Worm (Caenorhabditis elegans) whole organism, L4 larva: ENCODE measurements around the gene W03B1.9.
"Not testable (repeated sequence)": the region's sequence is repeated elsewhere in the genome, so short reads cannot be mapped to it uniquely, and the experiment has no call there.

ENCODE experiments used
- D1046.2 ChIP-seq: fragments of 200-800 bp; sonication (Bioruptor generic); IDR thresholded peaks from 2 replicates; pipeline ENCODE4 v1.3.6; 2022; ENCODE audit warnings: missing genetic modification characterization, missing compliant biosample characterization
- F44E2.7 ChIP-seq: fragments of 200-800 bp; sonication (Bioruptor generic); IDR thresholded peaks from 2 replicates; pipeline ENCODE4 v2.1.2; 2022; ENCODE audit warnings: missing genetic modification characterization, missing compliant biosample characterization
- T26A8.4 ChIP-seq: fragments of 200-800 bp; sonication (Bioruptor generic); IDR thresholded peaks from 2 replicates; pipeline ENCODE4 v1.3.6; 2022; ENCODE audit warnings: missing genetic modification characterization, missing compliant biosample characterization
- aha-1 ChIP-seq: fragments of 150-350 bp; peaks from one replicate; lab custom pipeline; 2014; ENCODE audit warnings: missing biosample characterization, missing genetic modification characterization
- ama-1 ChIP-seq: fragments of 150-350 bp; optimal IDR thresholded peaks from 2 replicates; lab custom pipeline; 2014; ENCODE audit warnings: inconsistent platforms, mixed read lengths
- attf-4 ChIP-seq: sonication (generic microtip); optimal IDR thresholded peaks from 3 replicates; lab custom pipeline; 2017; ENCODE audit warnings: missing biosample characterization, missing genetic modification characterization
- ceh-28 ChIP-seq: fragments of 150-350 bp; optimal IDR thresholded peaks from 2 replicates; lab custom pipeline; 2014; ENCODE audit warnings: missing biosample characterization, missing genetic modification reagents, missing genetic modification characterization
- ceh-62 ChIP-seq: sonication (generic microtip); optimal IDR thresholded peaks from 2 replicates; lab custom pipeline; 2017; ENCODE audit warnings: missing biosample characterization, missing genetic modification characterization
- ces-1 ChIP-seq: fragments of 150-350 bp; sonication (generic microtip); optimal IDR thresholded peaks from 4 replicates; lab custom pipeline; 2014; ENCODE audit warnings: missing biosample characterization, missing genetic modification reagents, missing genetic modification characterization
- duxl-1 ChIP-seq: sonication (generic microtip); optimal IDR thresholded peaks from 2 replicates; lab custom pipeline; 2016; ENCODE audit warnings: mild to moderate bottlenecking, missing genetic modification characterization, moderate library complexity, missing compliant biosample characterization; ENCODE audit not compliant: poor library complexity
- dve-1 ChIP-seq: sonication (generic microtip); optimal IDR thresholded peaks from 2 replicates; lab custom pipeline; 2017; ENCODE audit warnings: antibody characterized with exemption, mild to moderate bottlenecking, missing genetic modification characterization, missing compliant biosample characterization; ENCODE audit not compliant: insufficient read depth
- jun-1 ChIP-seq: fragments of 150-350 bp; optimal IDR thresholded peaks from 2 replicates; lab custom pipeline; 2014; ENCODE audit warnings: missing biosample characterization, missing genetic modification reagents, missing genetic modification characterization
- lin-1 ChIP-seq: fragments of 200-800 bp; sonication (Bioruptor generic); IDR thresholded peaks from 2 replicates; pipeline ENCODE4 v1.3.6; 2022; ENCODE audit warnings: missing genetic modification reagents, missing genetic modification characterization, missing compliant biosample characterization
- lin-15B ChIP-seq: fragments of 150-350 bp; sonication (generic microtip); optimal IDR thresholded peaks from 3 replicates; lab custom pipeline; 2014; ENCODE audit warnings: missing biosample characterization, missing genetic modification characterization
- lin-38 ChIP-seq: fragments of 200-800 bp; sonication (Bioruptor generic); IDR thresholded peaks from 2 replicates; pipeline ENCODE4 v1.3.6; 2022; ENCODE audit warnings: missing genetic modification reagents, missing genetic modification characterization, missing compliant biosample characterization
- mdl-1 ChIP-seq, 2 experiments: fragments of 150-350 bp in 1 of 2; sonication (generic microtip) in 1 of 2; optimal IDR thresholded peaks; 2 replicates each; lab custom pipeline; 2014 to 2017; ENCODE audit warnings: missing biosample characterization in 2 of 2, missing genetic modification characterization in 2 of 2
- mdt-29 ChIP-seq: fragments of 200-800 bp; sonication (Bioruptor generic); IDR thresholded peaks from 2 replicates; pipeline ENCODE4 v1.3.6; 2022; ENCODE audit warnings: missing genetic modification reagents, missing genetic modification characterization, missing compliant biosample characterization
- mep-1 ChIP-seq: fragments of 150-350 bp; sonication (generic microtip); optimal IDR thresholded peaks from 3 replicates; lab custom pipeline; 2014; ENCODE audit warnings: missing biosample characterization, missing genetic modification characterization
- nhr-11 ChIP-seq: fragments of 150-350 bp; optimal IDR thresholded peaks from 2 replicates; lab custom pipeline; 2014; ENCODE audit warnings: missing biosample characterization, missing genetic modification characterization
- nhr-25 ChIP-seq: sonication (generic microtip); optimal IDR thresholded peaks from 2 replicates; lab custom pipeline; 2017; ENCODE audit warnings: missing genetic modification characterization, mild to moderate bottlenecking, missing compliant biosample characterization, antibody characterized with exemption, moderate library complexity, borderline replicate concordance; ENCODE audit not compliant: insufficient read depth
- nhr-28 ChIP-seq: fragments of 150-350 bp; optimal IDR thresholded peaks from 2 replicates; lab custom pipeline; 2014; ENCODE audit warnings: missing biosample characterization, missing genetic modification characterization
- pha-4 ChIP-seq, 2 experiments: fragments of 150-350 bp in 1 of 2; fragments of 200-800 bp in 1 of 2; sonication (Bioruptor generic) in 1 of 2; IDR thresholded peaks in 1 of 2; optimal IDR thresholded peaks in 1 of 2; 2 replicates each; pipeline versions ENCODE4 v1.3.6 to Lab custom; 2014 to 2022; ENCODE audit warnings: missing genetic modification characterization in 2 of 2, missing genetic modification reagents in 2 of 2, missing biosample characterization in 1 of 2, missing compliant biosample characterization in 1 of 2
- rbr-2 ChIP-seq: sonication (generic microtip); optimal IDR thresholded peaks from 2 replicates; lab custom pipeline; 2016; ENCODE audit warnings: missing genotype, missing genetic modification characterization, missing compliant biosample characterization
- set-16 ChIP-seq: fragments of 200-800 bp; sonication (Bioruptor generic); IDR thresholded peaks from 2 replicates; pipeline ENCODE4 v1.3.6; 2022; ENCODE audit warnings: missing genetic modification reagents, missing genetic modification characterization, missing compliant biosample characterization
- snpc-1.2 ChIP-seq: fragments of 200-800 bp; sonication (Bioruptor generic); IDR thresholded peaks from 2 replicates; pipeline ENCODE4 v1.3.6; 2022; ENCODE audit warnings: missing genetic modification reagents, missing genetic modification characterization, missing compliant biosample characterization
- spr-1 ChIP-seq: sonication (generic microtip); optimal IDR thresholded peaks from 2 replicates; lab custom pipeline; 2016; ENCODE audit warnings: mild to moderate bottlenecking, missing genetic modification characterization, missing compliant biosample characterization
- spr-3 ChIP-seq: fragments of 200-800 bp; sonication (Bioruptor generic); optimal IDR thresholded peaks from 2 replicates; lab custom pipeline; 2018; ENCODE audit warnings: mild to moderate bottlenecking, missing genetic modification characterization, missing compliant biosample characterization
- unc-39 ChIP-seq: sonication (generic microtip); optimal IDR thresholded peaks from 2 replicates; lab custom pipeline; 2017; ENCODE audit warnings: missing biosample characterization, missing genetic modification characterization
- unc-62 ChIP-seq, 3 experiments: fragments of 150-350 bp in 1 of 3; sonication (generic microtip); optimal IDR thresholded peaks in 2 of 3; peaks in 1 of 3; 1 replicate in 1 of 3; 2 replicates in 2 of 3; lab custom pipeline; 2014 to 2017; ENCODE audit warnings: missing biosample characterization in 3 of 3, missing genetic modification characterization in 3 of 3, missing genetic modification reagents in 3 of 3, missing genotype in 1 of 3
- zfp-2 ChIP-seq: sonication (generic microtip); optimal IDR thresholded peaks from 2 replicates; lab custom pipeline; 2016; ENCODE audit warnings: mild to moderate bottlenecking, missing genetic modification characterization, missing compliant biosample characterization
- zip-2 ChIP-seq: fragments of 150-350 bp; optimal IDR thresholded peaks from 2 replicates; lab custom pipeline; 2014; ENCODE audit warnings: missing biosample characterization, missing genetic modification characterization

W03B1.9 gene

DNA sequence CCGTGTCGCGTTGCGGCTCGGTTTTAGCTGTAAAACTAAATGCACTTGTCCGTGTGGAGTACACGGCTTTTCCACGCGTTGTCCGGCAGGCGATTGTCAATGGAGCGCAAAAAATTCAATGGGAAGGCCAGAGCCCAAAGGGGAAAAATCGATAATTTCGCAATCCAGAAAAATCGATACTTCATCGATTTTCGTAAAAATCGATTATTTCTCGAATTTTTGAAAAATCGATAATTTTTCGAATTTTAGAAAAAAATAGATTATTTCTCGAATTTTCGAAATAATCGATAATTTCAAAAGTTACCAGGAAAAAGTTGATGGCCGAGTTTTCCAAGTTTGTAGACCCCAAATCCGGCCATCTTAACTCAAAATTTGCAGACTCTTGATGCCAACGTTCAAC lies 37.3 kb downstream of the W03B1.9 start:
- TF ChIP-seq duxl-1 = no peak
- TF ChIP-seq rbr-2 = no peak
- TF ChIP-seq T26A8.4 = no peak
- TF ChIP-seq nhr-25 (tag; lab: Kevin White, UChicago) = no peak
- TF ChIP-seq mep-1 (tag; lab: Kevin White, UChicago) = no peak
- no peak for TF ChIP-seq mdt-29 (GFP tag; lab: Robert Waterston, UW)
- TF ChIP-seq unc-39 (tag; lab: Kevin White, UChicago) = no peak
- TF ChIP-seq jun-1 (tag; lab: Kevin White, UChicago) = no peak
- TF ChIP-seq aha-1 (tag; lab: Kevin White, UChicago) = no peak
- no peak for TF ChIP-seq ama-1 (lab: Kevin White, UChicago)
- no peak for TF ChIP-seq nhr-11 (tag; lab: Kevin White, UChicago)
- peak; percentile 93 for TF ChIP-seq ceh-28 (tag; lab: Kevin White, UChicago)
- TF ChIP-seq snpc-1.2 (GFP tag; lab: Robert Waterston, UW) = 0 out of 2 replicates have a peak, but pooled peaks have one; percentile 8
- TF ChIP-seq lin-38 = 0 out of 2 replicates have a peak, but pooled peaks have one; percentile 11
- TF ChIP-seq nhr-28 (tag; lab: Kevin White, UChicago) = no peak
- TF ChIP-seq zfp-2 (tag; lab: Kevin White, UChicago) = no peak
- 0 out of 2 replicates have a peak, but pooled peaks have one; percentile 14 for TF ChIP-seq F44E2.7 (GFP tag; lab: Robert Waterston, UW)
- TF ChIP-seq, all 104 proteins: peak for 4

DNA sequence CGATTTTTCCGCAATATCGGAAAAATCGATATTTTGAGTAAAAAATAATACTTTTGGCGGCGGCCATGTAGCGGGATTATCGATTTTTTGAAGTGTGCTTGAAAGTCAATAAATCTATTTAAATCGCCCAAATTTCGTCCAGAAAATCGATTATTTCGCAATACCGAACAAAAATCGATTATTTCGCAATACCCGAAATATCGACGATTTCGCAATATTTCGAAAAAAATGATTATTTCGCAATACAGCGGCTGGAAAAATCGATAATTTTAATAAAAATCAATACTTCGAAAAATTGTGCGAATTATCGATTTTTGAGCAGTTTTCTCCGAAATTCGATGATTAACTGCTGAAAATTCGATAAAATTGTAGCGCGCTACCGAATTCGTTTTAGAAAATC lies 38.7 kb downstream of the W03B1.9 start:
- TF ChIP-seq spr-3 (no peak), ceh-28 (tag; lab: Kevin White, UChicago) (peak; percentile 43), ceh-62 (tag; lab: Kevin White, UChicago) (no peak), unc-62 (GFP tag; optimal IDR thresholded peaks at IDR 0.05 in 1 of 2; lab: Kevin White, UChicago) (no peak), unc-62 (tag; optimal IDR thresholded peaks at IDR 0.05; lab: Kevin White, UChicago) (no peak), mdl-1 (tag; optimal IDR thresholded peaks at IDR 0.05; lab: Kevin White, UChicago) (no peak)

DNA sequence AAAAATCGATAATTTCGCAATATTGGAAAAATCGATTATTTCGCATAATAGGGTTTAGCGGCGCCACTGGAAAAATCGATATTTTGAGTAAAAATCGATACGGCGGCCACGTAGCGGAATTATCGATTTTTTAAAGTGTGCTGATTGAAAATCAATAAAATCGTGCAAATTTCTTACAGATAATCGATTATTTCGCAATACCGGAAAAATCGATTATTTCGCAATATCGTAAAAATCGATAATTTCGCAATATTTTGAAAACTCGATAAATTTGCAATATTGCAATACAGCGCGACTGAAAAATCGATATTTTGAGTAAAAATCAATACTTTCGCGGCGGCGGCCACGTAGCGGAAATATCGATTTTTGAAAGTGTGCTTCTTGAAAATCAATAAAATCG lies 39.1 kb downstream of the W03B1.9 start:
- TF ChIP-seq ceh-28 (tag; lab: Kevin White, UChicago) (peak; percentile 95), lin-1 (GFP tag; lab: Robert Waterston, UW) (no peak), F44E2.7 (GFP tag; lab: Robert Waterston, UW) (no peak), dve-1 (tag; lab: Kevin White, UChicago) (no peak), D1046.2 (GFP tag; lab: Robert Waterston, UW) (no peak)

ce11 chrIV:4316813-4317408 lies 39.9 kb downstream of the W03B1.9 start, which contains the start of gene Y24D9B.1:
TSS of gene Y24D9B.1 (plus strand) at chrIV:4317358.
- TF ChIP-seq lin-15B (tag; lab: Kevin White, UChicago) = no peak
- no peak for TF ChIP-seq attf-4
- TF ChIP-seq spr-1 (tag; lab: Kevin White, UChicago) = no peak
- TF ChIP-seq lin-38 = peak; percentile 27
- TF ChIP-seq ces-1 (GFP tag; lab: Kevin White, UChicago) = no peak
- TF ChIP-seq zip-2 = no peak

DNA sequence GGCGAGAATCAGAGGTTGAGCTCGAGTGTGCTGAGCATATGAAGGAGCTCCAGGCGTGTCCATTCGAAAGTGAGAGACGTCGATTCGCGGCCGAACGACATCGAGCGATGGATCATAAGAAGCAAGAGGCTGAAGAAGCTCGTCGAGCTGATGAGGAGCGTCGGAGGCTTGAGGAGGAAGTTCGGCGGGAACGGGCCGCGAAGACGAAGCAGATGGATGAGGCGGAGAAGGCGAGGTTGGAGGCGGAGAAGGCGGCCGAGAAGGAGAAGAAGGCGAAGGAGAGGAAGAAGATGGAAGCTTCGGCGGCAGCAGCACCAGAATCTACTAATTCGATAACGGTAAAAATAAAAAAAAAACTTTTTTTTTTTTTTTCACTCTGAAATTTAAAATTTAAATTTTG lies 43.6 kb downstream of the W03B1.9 start:
- TF ChIP-seq set-16 (GFP tag; lab: Robert Waterston, UW) = peak; percentile 93
- TF ChIP-seq pha-4 (GFP tag; IDR thresholded peaks at IDR 0.05; lab: Robert Waterston, UW) = 0 out of 2 replicates have a peak, but pooled peaks have one; percentile 23
- not testable (repeated sequence) for TF ChIP-seq pha-4 (tag; optimal IDR thresholded peaks at IDR 0.05; lab: Kevin White, UChicago)
